Fruit fly (Drosophila melanogaster) whole organism, embryonic: ENCODE results near the gene Rpn10.

ENCODE experiments used
- CG14441 ChIP-seq: fragments of 200-800 bp; sonication (Bioruptor generic); IDR thresholded peaks from 2 replicates; pipeline ENCODE4 v1.3.6; 2022; ENCODE audit warnings: missing biosample characterization, missing genetic modification characterization
- CG15696 ChIP-seq: fragments of 200-800 bp; sonication (Bioruptor generic); optimal IDR thresholded peaks from 2 replicates; lab custom pipeline; 2019; ENCODE audit warnings: missing biosample characterization, mild to moderate bottlenecking, missing genetic modification characterization, moderate library complexity
- CG16815 ChIP-seq: fragments of 200-800 bp; sonication (Bioruptor generic); optimal IDR thresholded peaks from 3 replicates; lab custom pipeline; 2017; ENCODE audit warnings: missing biosample characterization, mild to moderate bottlenecking, missing genetic modification characterization
- CG17612 ChIP-seq: fragments of 200-800 bp; sonication (Bioruptor generic); IDR thresholded peaks from 2 replicates; pipeline ENCODE4 v1.3.6; 2022; ENCODE audit warnings: missing biosample characterization, missing genetic modification characterization
- CG2120 ChIP-seq: fragments of 200-800 bp; sonication (Bioruptor generic); optimal IDR thresholded peaks from 3 replicates; lab custom pipeline; 2016; ENCODE audit warnings: missing biosample characterization, missing genetic modification characterization
- CG6813 ChIP-seq: fragments of 200-800 bp; sonication (Bioruptor generic); optimal IDR thresholded peaks from 2 replicates; lab custom pipeline; 2017; ENCODE audit warnings: missing biosample characterization, missing genetic modification characterization, mild to moderate bottlenecking, moderate library complexity, missing genetic modification reagents
- Dp ChIP-seq: fragments of 200-800 bp; sonication (Bioruptor generic); optimal IDR thresholded peaks from 2 replicates; lab custom pipeline; 2018; ENCODE audit warnings: missing biosample characterization, mild to moderate bottlenecking, missing genetic modification characterization, moderate library complexity
- E2f2 ChIP-seq: fragments of 200-800 bp; sonication (Bioruptor generic); IDR thresholded peaks from 2 replicates; pipeline ENCODE4 v1.3.6; 2022; ENCODE audit warnings: missing biosample characterization, missing genetic modification characterization
- Oli ChIP-seq: fragments of 200-800 bp; sonication (Bioruptor generic); optimal IDR thresholded peaks from 2 replicates; lab custom pipeline; 2018; ENCODE audit warnings: missing biosample characterization, mild to moderate bottlenecking, missing genetic modification characterization, moderate library complexity
- Sox102F ChIP-seq: fragments of 200-800 bp; sonication (Bioruptor generic); optimal IDR thresholded peaks from 2 replicates; lab custom pipeline; 2018; ENCODE audit warnings: missing biosample characterization, mild to moderate bottlenecking, missing genetic modification characterization, moderate library complexity
- Vsx1 ChIP-seq: fragments of 200-800 bp; sonication (Bioruptor generic); optimal IDR thresholded peaks from 2 replicates; lab custom pipeline; 2017; ENCODE audit warnings: missing biosample characterization, mild to moderate bottlenecking, missing genetic modification characterization, missing genetic modification reagents
- ewg ChIP-seq: fragments of 200-800 bp; sonication (Bioruptor generic); optimal IDR thresholded peaks from 3 replicates; lab custom pipeline; 2017; ENCODE audit warnings: mild to moderate bottlenecking, missing biosample characterization, missing genetic modification reagents, missing genetic modification characterization
- sens-2 ChIP-seq: fragments of 200-800 bp; sonication (Bioruptor generic); IDR thresholded peaks from 2 replicates; pipeline ENCODE4 v1.3.6; 2022; ENCODE audit warnings: missing biosample characterization, missing genetic modification characterization

DNA sequence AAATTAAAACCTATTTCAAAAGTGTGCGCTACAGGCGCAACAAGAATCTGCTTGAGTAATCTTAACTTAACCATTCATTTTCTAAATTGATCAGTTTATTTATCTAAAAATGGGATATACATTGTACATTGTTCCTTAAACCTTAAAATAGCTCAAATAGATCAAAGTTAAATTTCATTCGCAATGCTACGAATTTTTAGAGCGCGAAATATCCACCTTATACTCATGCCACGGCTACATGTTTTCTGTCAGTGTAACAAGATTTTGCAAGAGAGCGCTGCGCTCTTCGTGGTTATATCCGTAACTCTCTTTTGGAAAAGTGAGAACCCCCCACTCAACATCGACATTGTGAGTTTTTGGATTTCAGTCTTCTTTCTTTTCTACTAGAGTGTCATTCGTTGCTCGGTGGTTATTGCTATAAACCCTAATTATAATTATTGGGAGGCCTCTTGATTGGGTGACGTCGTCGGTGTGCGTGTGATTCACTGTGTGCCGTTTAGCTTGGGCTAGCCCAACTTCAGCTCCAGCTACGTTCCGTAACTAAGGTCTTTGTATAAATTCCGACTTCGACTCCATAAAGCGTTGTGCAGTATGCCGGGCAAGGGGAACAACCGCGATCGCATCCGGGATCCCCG is 27.2 kb upstream of the Rpn10 start:
- TF ChIP-seq sens-2 (no peak), ewg (GFP tag; lab: Kevin White, UChicago) (no peak), Vsx1 (GFP tag; lab: Kevin White, UChicago) (no peak), CG2120 (GFP tag; lab: Kevin White, UChicago) (peak; percentile 73), CG14441 (GFP tag; lab: Robert Waterston, UW) (no peak), CG6813 (GFP tag; lab: Kevin White, UChicago) (no peak), CG16815 (GFP tag; lab: Kevin White, UChicago) (no peak), Oli (tag; lab: Kevin White, UChicago) (peak; percentile 41), CG17612 (GFP tag; lab: Robert Waterston, UW) (no peak), E2f2 (GFP tag; lab: Robert Waterston, UW) (peak; percentile 24; the same call in 1 of the 2 replicates), Sox102F (GFP tag; lab: Kevin White, UChicago) (peak; percentile 44), CG15696 (tag; lab: Kevin White, UChicago) (no peak), Dp (GFP tag; lab: Kevin White, UChicago) (no peak)
